Worm (Caenorhabditis elegans) whole organism, late embryonic: Measurements from ENCODE around the gene srh-119.

Experiments used
- C08G9.2 ChIP-seq: sonication (generic microtip); optimal IDR thresholded peaks from 2 replicates; lab custom pipeline; 2016; ENCODE audit warnings: mild to moderate bottlenecking, missing genetic modification characterization, moderate library complexity, missing compliant biosample characterization
- ama-1 ChIP-seq: fragments of 150-350 bp; optimal IDR thresholded peaks from 2 replicates; lab custom pipeline; 2014
- ceh-18 ChIP-seq: sonication (generic microtip); optimal IDR thresholded peaks from 2 replicates; lab custom pipeline; 2016; ENCODE audit warnings: missing genetic modification characterization, missing compliant biosample characterization
- ceh-19 ChIP-seq: fragments of 200-800 bp; sonication (Bioruptor generic); optimal IDR thresholded peaks from 2 replicates; lab custom pipeline; 2018; ENCODE audit warnings: mild to moderate bottlenecking, missing genetic modification characterization, missing compliant biosample characterization
- ceh-2 ChIP-seq: sonication (generic microtip); optimal IDR thresholded peaks from 2 replicates; lab custom pipeline; 2016; ENCODE audit warnings: missing genotype, missing genetic modification characterization, missing compliant biosample characterization
- ceh-22 ChIP-seq: sonication (generic microtip); optimal IDR thresholded peaks from 2 replicates; lab custom pipeline; 2017; ENCODE audit warnings: missing biosample characterization, missing genetic modification characterization
- ceh-24 ChIP-seq: sonication (generic microtip); optimal IDR thresholded peaks from 2 replicates; lab custom pipeline; 2016; ENCODE audit warnings: mild to moderate bottlenecking, missing genetic modification characterization, missing compliant biosample characterization
- ceh-30 ChIP-seq: fragments of 150-350 bp; optimal IDR thresholded peaks from 2 replicates; lab custom pipeline; 2014; ENCODE audit warnings: missing biosample characterization, missing genetic modification characterization
- ceh-31 ChIP-seq: sonication (generic microtip); optimal IDR thresholded peaks from 2 replicates; lab custom pipeline; 2016; ENCODE audit warnings: missing genetic modification characterization, missing compliant biosample characterization
- ceh-34 ChIP-seq: sonication (generic microtip); optimal IDR thresholded peaks from 2 replicates; lab custom pipeline; 2016; ENCODE audit warnings: mild to moderate bottlenecking, missing genetic modification characterization, missing compliant biosample characterization
- elt-4 ChIP-seq: sonication (generic microtip); optimal IDR thresholded peaks from 2 replicates; lab custom pipeline; 2016; ENCODE audit warnings: missing genetic modification characterization, missing compliant biosample characterization
- ets-4 ChIP-seq: sonication (generic microtip); optimal IDR thresholded peaks from 2 replicates; lab custom pipeline; 2016; ENCODE audit warnings: missing genetic modification characterization, missing compliant biosample characterization
- eyg-1 ChIP-seq: sonication (generic microtip); optimal IDR thresholded peaks from 2 replicates; lab custom pipeline; 2016; ENCODE audit warnings: missing genotype, missing genetic modification characterization, missing compliant biosample characterization
- fax-1 ChIP-seq: sonication (generic microtip); optimal IDR thresholded peaks from 2 replicates; lab custom pipeline; 2016; ENCODE audit warnings: missing genotype, missing genetic modification characterization, missing compliant biosample characterization
- fkh-6 ChIP-seq: sonication (generic microtip); optimal IDR thresholded peaks from 2 replicates; lab custom pipeline; 2016; ENCODE audit warnings: missing genetic modification characterization, missing compliant biosample characterization
- hlh-30 ChIP-seq: sonication (generic microtip); optimal IDR thresholded peaks from 2 replicates; lab custom pipeline; 2017; ENCODE audit warnings: antibody characterized with exemption, missing genetic modification characterization, missing compliant biosample characterization; ENCODE audit not compliant: insufficient read depth
- hlh-6 ChIP-seq: sonication (generic microtip); optimal IDR thresholded peaks from 2 replicates; lab custom pipeline; 2016; ENCODE audit warnings: missing genotype, missing genetic modification characterization, missing compliant biosample characterization
- hlh-8 ChIP-seq: sonication (generic microtip); optimal IDR thresholded peaks from 2 replicates; lab custom pipeline; 2016; ENCODE audit warnings: missing genotype, missing genetic modification characterization, missing compliant biosample characterization
- lin-11 ChIP-seq: fragments of 200-800 bp; sonication (Bioruptor generic); optimal IDR thresholded peaks from 2 replicates; lab custom pipeline; 2018; ENCODE audit warnings: mild to moderate bottlenecking, missing genetic modification characterization, missing compliant biosample characterization
- madf-2 ChIP-seq: sonication (generic microtip); optimal IDR thresholded peaks from 2 replicates; lab custom pipeline; 2017; ENCODE audit warnings: missing genetic modification characterization, missing compliant biosample characterization
- mec-3 ChIP-seq: sonication (generic microtip); optimal IDR thresholded peaks from 2 replicates; lab custom pipeline; 2016; ENCODE audit warnings: borderline replicate concordance, missing genetic modification characterization, missing compliant biosample characterization
- nhr-11 ChIP-seq: fragments of 150-350 bp; optimal IDR thresholded peaks from 2 replicates; lab custom pipeline; 2014; ENCODE audit warnings: missing biosample characterization, missing genetic modification characterization
- pat-9 ChIP-seq: fragments of 200-800 bp; sonication (Bioruptor generic); optimal IDR thresholded peaks from 2 replicates; lab custom pipeline; 2018; ENCODE audit warnings: mild to moderate bottlenecking, missing genetic modification characterization, moderate library complexity, missing compliant biosample characterization
- pax-1 ChIP-seq: fragments of 150-350 bp; optimal IDR thresholded peaks from 2 replicates; lab custom pipeline; 2014; ENCODE audit warnings: missing biosample characterization, missing genetic modification characterization
- pha-2 ChIP-seq: sonication (generic microtip); optimal IDR thresholded peaks from 2 replicates; lab custom pipeline; 2017; ENCODE audit warnings: mild to moderate bottlenecking, missing genetic modification characterization, missing compliant biosample characterization
- pha-4 ChIP-seq: fragments of 150-350 bp; optimal IDR thresholded peaks from 2 replicates; lab custom pipeline; 2018; ENCODE audit warnings: missing biosample characterization, missing genetic modification reagents, missing genetic modification characterization
- pqm-1 ChIP-seq: sonication (generic microtip); optimal IDR thresholded peaks from 2 replicates; lab custom pipeline; 2016; ENCODE audit warnings: missing genetic modification characterization, missing compliant biosample characterization
- pros-1 ChIP-seq: fragments of 150-350 bp; optimal IDR thresholded peaks from 2 replicates; lab custom pipeline; 2014; ENCODE audit warnings: missing biosample characterization, missing genetic modification reagents, missing genetic modification characterization
- sdc-2 ChIP-seq: sonication (generic microtip); optimal IDR thresholded peaks from 2 replicates; lab custom pipeline; 2016; ENCODE audit warnings: missing genotype, missing genetic modification characterization, missing compliant biosample characterization
- sox-4 ChIP-seq: sonication (generic microtip); optimal IDR thresholded peaks from 2 replicates; lab custom pipeline; 2017; ENCODE audit warnings: mild to moderate bottlenecking, missing genetic modification characterization, inconsistent platforms, missing compliant biosample characterization
- syd-9 ChIP-seq: sonication (generic microtip); optimal IDR thresholded peaks from 2 replicates; lab custom pipeline; 2016; ENCODE audit warnings: mild to moderate bottlenecking, missing genetic modification characterization, moderate library complexity, missing compliant biosample characterization
- tbx-7 ChIP-seq: sonication (generic microtip); optimal IDR thresholded peaks from 2 replicates; lab custom pipeline; 2016; ENCODE audit warnings: missing genotype, missing genetic modification characterization, missing compliant biosample characterization
- ttx-3 ChIP-seq: sonication (generic microtip); optimal IDR thresholded peaks from 2 replicates; lab custom pipeline; 2016; ENCODE audit warnings: missing genetic modification reagents, missing genetic modification characterization, missing compliant biosample characterization
- unc-55 ChIP-seq: sonication (generic microtip); optimal IDR thresholded peaks from 2 replicates; lab custom pipeline; 2017; ENCODE audit warnings: missing biosample characterization, missing genetic modification reagents, missing genetic modification characterization
- zip-5 ChIP-seq: sonication (generic microtip); optimal IDR thresholded peaks from 2 replicates; lab custom pipeline; 2016; ENCODE audit warnings: missing genetic modification characterization, missing compliant biosample characterization
- ztf-16 ChIP-seq: sonication (generic microtip); optimal IDR thresholded peaks from 2 replicates; lab custom pipeline; 2017; ENCODE audit warnings: missing genetic modification characterization, missing compliant biosample characterization

srh-119 gene

DNA sequence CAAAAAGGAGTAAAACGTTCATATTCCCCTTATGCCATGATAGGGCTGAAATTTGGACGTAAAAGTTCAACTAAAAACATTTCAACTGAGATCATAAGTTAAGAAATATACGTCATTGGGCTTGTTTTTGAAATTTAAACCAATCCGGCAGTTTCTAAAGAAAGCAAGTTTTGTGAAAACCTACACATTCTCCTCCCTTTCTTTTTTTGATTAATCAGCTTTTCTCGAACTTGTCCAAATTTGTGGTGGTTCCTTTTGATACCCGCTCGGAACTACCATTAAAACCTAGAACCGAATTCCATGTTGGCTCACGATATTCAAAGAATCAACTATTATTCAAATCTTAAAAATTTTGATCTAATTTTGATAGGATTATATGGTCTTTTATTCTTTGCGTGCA, 8.1 kb downstream of the srh-119 start, which contains the start of gene srz-54:
TSS of gene srz-54 (plus strand) at position 301 of the 400 bp plus-strand sequence.
- TF ChIP-seq ama-1 = no peak
- TF ChIP-seq pqm-1 = no peak
- TF ChIP-seq fax-1 (tag; lab: Kevin White, UChicago) = no peak
- no peak for TF ChIP-seq fkh-6 (tag; lab: Kevin White, UChicago)
- no peak for TF ChIP-seq ceh-34
- TF ChIP-seq sox-4 = no peak
- no peak for TF ChIP-seq hlh-30 (tag; lab: Kevin White, UChicago)
- TF ChIP-seq ceh-31 (tag; lab: Kevin White, UChicago) = no peak
- no peak for TF ChIP-seq pha-2 (tag; lab: Kevin White, UChicago)

DNA sequence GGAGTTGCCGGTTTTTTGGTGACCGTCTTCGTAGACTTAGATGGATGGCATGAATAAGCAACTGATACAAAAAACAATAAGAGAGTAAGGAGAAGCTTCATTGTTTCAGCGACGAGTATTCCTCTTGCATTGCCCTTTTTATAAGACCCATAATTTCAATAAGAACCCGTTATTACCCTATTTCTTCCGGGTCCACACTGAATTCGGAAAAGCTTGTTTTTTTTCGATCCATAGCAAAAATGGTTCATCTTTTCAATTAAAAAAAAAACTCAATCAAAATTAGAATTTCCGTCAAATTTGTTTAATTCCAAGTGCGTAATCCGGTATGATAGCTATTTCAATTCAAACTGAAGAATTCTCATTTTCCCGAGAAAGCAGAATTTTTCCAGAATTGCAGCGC, 14.8 kb downstream of the srh-119 start, which contains the start of gene Y102A5C.40:
TSS of gene Y102A5C.40 (minus strand) at position 101 of the 400 bp plus-strand sequence.
- TF ChIP-seq pros-1 = no peak
- TF ChIP-seq ceh-18 (tag; lab: Kevin White, UChicago) = no peak
- TF ChIP-seq fkh-6 (tag; lab: Kevin White, UChicago) = no peak
- TF ChIP-seq pqm-1 = no peak
- no peak for TF ChIP-seq zip-5 (tag; lab: Kevin White, UChicago)
- no peak for TF ChIP-seq pax-1 (tag; lab: Kevin White, UChicago)
- no peak for TF ChIP-seq mec-3 (tag; lab: Kevin White, UChicago)
- no peak for TF ChIP-seq eyg-1 (tag; lab: Kevin White, UChicago)

DNA sequence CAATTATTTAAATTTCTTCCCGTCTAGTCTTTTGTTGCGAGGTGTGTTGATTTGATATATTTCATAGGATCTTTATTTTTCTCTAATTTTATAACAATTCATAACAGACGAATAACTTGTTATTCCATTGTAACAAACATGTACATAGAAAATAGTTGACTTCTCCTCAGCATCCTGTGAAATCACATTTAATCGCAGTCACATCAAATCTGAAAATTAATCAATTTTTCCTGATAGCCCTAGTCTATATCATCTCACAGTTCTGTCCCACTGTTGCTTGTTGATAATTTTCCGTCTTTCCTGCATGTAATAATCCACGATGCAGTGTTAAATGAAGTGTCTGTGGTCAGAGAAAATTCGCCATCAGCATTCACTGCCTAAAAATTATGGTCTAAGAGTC, 15.5 kb downstream of the srh-119 start:
- TF ChIP-seq hlh-8 (tag; lab: Kevin White, UChicago) (no peak), sdc-2 (tag; lab: Kevin White, UChicago) (no peak), fax-1 (tag; lab: Kevin White, UChicago) (no peak), ceh-18 (tag; lab: Kevin White, UChicago) (no peak), ztf-16 (tag; lab: Kevin White, UChicago) (no peak), pha-2 (tag; lab: Kevin White, UChicago) (no peak), nhr-11 (tag; lab: Kevin White, UChicago) (no peak), fkh-6 (tag; lab: Kevin White, UChicago) (no peak), ets-4 (tag; lab: Kevin White, UChicago) (no peak)

DNA sequence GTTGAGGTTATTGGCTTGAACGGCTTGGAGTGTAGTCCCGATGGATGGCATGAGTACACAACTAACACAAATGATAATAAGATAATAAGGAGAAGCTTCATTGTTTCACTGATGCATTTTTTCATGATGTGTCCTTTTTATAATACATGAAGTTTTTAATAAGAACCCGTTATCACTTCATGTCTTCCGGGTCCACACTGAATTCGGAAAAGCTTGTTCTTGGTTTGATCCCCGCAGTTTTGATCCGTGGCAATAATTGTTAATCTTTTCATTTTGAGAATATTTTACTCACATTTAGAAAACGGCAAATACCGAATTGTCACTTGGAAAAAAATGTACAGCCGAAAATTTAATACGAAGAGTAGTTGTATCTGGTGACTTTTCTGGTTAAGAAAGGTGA, 16.4 kb downstream of the srh-119 start, which contains the start of gene Y102A5C.27:
TSS of gene Y102A5C.27 (minus strand) at position 101 of the 400 bp plus-strand sequence.
- TF ChIP-seq unc-55 (GFP tag; lab: Kevin White, UChicago) (no peak), ceh-19 (GFP tag; lab: Kevin White, UChicago) (no peak), ceh-2 (no peak), pqm-1 (no peak), lin-11 (tag; lab: Kevin White, UChicago) (no peak), pat-9 (tag; lab: Kevin White, UChicago) (no peak), hlh-8 (tag; lab: Kevin White, UChicago) (no peak), ceh-31 (tag; lab: Kevin White, UChicago) (no peak), hlh-6 (tag; lab: Kevin White, UChicago) (no peak), mec-3 (tag; lab: Kevin White, UChicago) (no peak)
- TF ChIP-seq, all 69 proteins: peak for 0

DNA sequence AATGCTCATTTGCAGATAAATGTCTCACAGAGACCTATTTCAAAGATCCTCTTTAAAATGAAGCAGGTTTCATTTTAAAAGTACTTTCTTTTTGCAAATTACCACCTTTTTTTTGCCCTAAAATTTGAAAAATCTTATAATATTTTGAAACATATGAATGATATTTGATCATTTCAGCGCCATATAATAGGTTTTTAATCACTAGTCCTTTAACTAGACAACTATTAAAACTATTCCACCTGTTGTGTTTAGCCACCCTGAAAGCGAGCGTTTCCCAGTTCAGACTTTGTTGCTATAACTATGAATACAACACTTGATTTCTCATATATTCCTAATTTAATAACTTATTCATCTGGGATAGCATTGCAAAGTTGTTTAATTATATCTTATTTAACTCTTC, 19.5 kb downstream of the srh-119 start, which contains the start of gene srz-95:
TSS of gene srz-95 (plus strand) at position 301 of the 400 bp plus-strand sequence.
- TF ChIP-seq pat-9 (tag; lab: Kevin White, UChicago) = no peak
- no peak for TF ChIP-seq pha-4 (tag; lab: Kevin White, UChicago)
- TF ChIP-seq elt-4 (tag; lab: Kevin White, UChicago) = no peak
- no peak for TF ChIP-seq C08G9.2 (tag; lab: Kevin White, UChicago)
- no peak for TF ChIP-seq ceh-19 (GFP tag; lab: Kevin White, UChicago)
- no peak for TF ChIP-seq ttx-3 (tag; lab: Kevin White, UChicago)
- TF ChIP-seq madf-2 (tag; lab: Kevin White, UChicago) = no peak
- TF ChIP-seq ceh-24 (tag; lab: Kevin White, UChicago) = no peak
- TF ChIP-seq tbx-7 (tag; lab: Kevin White, UChicago) = no peak
- TF ChIP-seq ceh-30 = no peak
- TF ChIP-seq ceh-22 (tag; lab: Kevin White, UChicago) = no peak
- no peak for TF ChIP-seq syd-9 (tag; lab: Kevin White, UChicago)
- no peak for TF ChIP-seq fax-1 (tag; lab: Kevin White, UChicago)
- TF ChIP-seq, all 69 proteins: peak for 0
